Worm (Caenorhabditis elegans) whole organism, young adult: ENCODE results near the gene rab-7.

Experiments used
- B0035.1 ChIP-seq: sonication (generic microtip); optimal IDR thresholded peaks from 2 replicates; lab custom pipeline; 2016; ENCODE audit warnings: missing genetic modification characterization, mild to moderate bottlenecking, missing compliant biosample characterization, missing genotype, missing genetic modification reagents
- F37B4.10 ChIP-seq: fragments of 200-800 bp; sonication (Bioruptor generic); IDR thresholded peaks from 2 replicates; pipeline ENCODE4 v1.3.6; 2022; ENCODE audit warnings: missing genetic modification characterization, missing compliant biosample characterization
- K11D2.4 ChIP-seq: fragments of 200-800 bp; sonication (Bioruptor generic); IDR thresholded peaks from 2 replicates; pipeline ENCODE4 v1.3.6; 2022; ENCODE audit warnings: missing genetic modification reagents, missing genetic modification characterization, missing compliant biosample characterization
- T07F8.4 ChIP-seq: sonication (generic microtip); optimal IDR thresholded peaks from 2 replicates; lab custom pipeline; 2016; ENCODE audit warnings: mild to moderate bottlenecking, missing genetic modification characterization, moderate library complexity, missing compliant biosample characterization
- Y56A3A.18 ChIP-seq: fragments of 200-800 bp; sonication (Bioruptor generic); IDR thresholded peaks from 2 replicates; pipeline ENCODE4 v1.3.6; 2022; ENCODE audit warnings: missing genetic modification reagents, missing genetic modification characterization, missing compliant biosample characterization
- Y67H2A.10 ChIP-seq: fragments of 200-800 bp; sonication (Bioruptor generic); conservative IDR thresholded peaks from 2 replicates; pipeline ENCODE4 v1.3.6; 2022; ENCODE audit warnings: missing genetic modification reagents, missing genetic modification characterization, missing compliant biosample characterization
- athp-1 ChIP-seq: sonication (generic microtip); optimal IDR thresholded peaks from 2 replicates; lab custom pipeline; 2017; ENCODE audit warnings: mild to moderate bottlenecking, missing genetic modification characterization, missing compliant biosample characterization
- bed-1 ChIP-seq: fragments of 200-800 bp; sonication (Bioruptor generic); IDR thresholded peaks from 2 replicates; pipeline ENCODE4 v1.3.6; 2022; ENCODE audit warnings: missing genetic modification reagents, missing genetic modification characterization, missing compliant biosample characterization
- cebp-2 ChIP-seq: fragments of 200-800 bp; sonication (Bioruptor generic); IDR thresholded peaks from 2 replicates; pipeline ENCODE4 v1.3.6; 2022; ENCODE audit warnings: missing genetic modification characterization, missing compliant biosample characterization
- ceh-40 ChIP-seq: fragments of 200-800 bp; sonication (Bioruptor generic); IDR thresholded peaks from 2 replicates; pipeline ENCODE4 v1.3.6; 2022; ENCODE audit warnings: missing genetic modification characterization, missing compliant biosample characterization
- die-1 ChIP-seq: sonication (generic microtip); optimal IDR thresholded peaks from 2 replicates; lab custom pipeline; 2016; ENCODE audit warnings: missing genotype, mild to moderate bottlenecking, missing genetic modification characterization, missing compliant biosample characterization
- dox-1 ChIP-seq: fragments of 200-800 bp; sonication (Bioruptor generic); IDR thresholded peaks from 2 replicates; pipeline ENCODE4 v1.3.6; 2022; ENCODE audit warnings: missing genetic modification reagents, missing genetic modification characterization, missing compliant biosample characterization
- egrh-3 ChIP-seq: fragments of 200-800 bp; sonication (Bioruptor generic); IDR thresholded peaks from 2 replicates; pipeline ENCODE4 v1.3.6; 2022; ENCODE audit warnings: missing genetic modification reagents, missing genetic modification characterization, missing compliant biosample characterization
- hlh-26 ChIP-seq: fragments of 200-800 bp; sonication (Bioruptor generic); conservative IDR thresholded peaks from 2 replicates; pipeline ENCODE4 v1.3.6; 2022; ENCODE audit warnings: missing genetic modification reagents, missing genetic modification characterization, missing compliant biosample characterization
- hmg-1.2 ChIP-seq: fragments of 200-800 bp; sonication (Bioruptor generic); IDR thresholded peaks from 2 replicates; pipeline ENCODE4 v1.3.6; 2022; ENCODE audit warnings: missing genetic modification reagents, missing genetic modification characterization, missing compliant biosample characterization
- let-607 ChIP-seq, 2 experiments: fragments of 200-800 bp in 1 of 2; sonication (Bioruptor generic) in 1 of 2; sonication (generic microtip) in 1 of 2; optimal IDR thresholded peaks; 2 replicates each; lab custom pipeline; 2016 to 2018; ENCODE audit warnings: mild to moderate bottlenecking in 2 of 2, missing compliant biosample characterization in 2 of 2, missing genetic modification characterization in 2 of 2, moderate library complexity in 2 of 2, missing genotype in 1 of 2
- lin-26 ChIP-seq: fragments of 200-800 bp; sonication (Bioruptor generic); IDR thresholded peaks from 2 replicates; pipeline ENCODE4 v1.3.6; 2022; ENCODE audit warnings: missing genetic modification reagents, missing genetic modification characterization, missing compliant biosample characterization
- lin-40 ChIP-seq: sonication (generic microtip); optimal IDR thresholded peaks from 2 replicates; lab custom pipeline; 2016; ENCODE audit warnings: missing genetic modification characterization, mild to moderate bottlenecking, missing compliant biosample characterization, missing genotype, missing genetic modification reagents
- lin-54 ChIP-seq: fragments of 200-800 bp; sonication (Bioruptor generic); optimal IDR thresholded peaks from 2 replicates; lab custom pipeline; 2018; ENCODE audit warnings: mild to moderate bottlenecking, missing genetic modification characterization, missing compliant biosample characterization
- lsl-1 ChIP-seq: fragments of 200-800 bp; sonication (Bioruptor generic); optimal IDR thresholded peaks from 2 replicates; lab custom pipeline; 2018; ENCODE audit warnings: mild to moderate bottlenecking, missing genetic modification characterization, moderate library complexity, missing compliant biosample characterization
- lsy-27 ChIP-seq: sonication (generic microtip); optimal IDR thresholded peaks from 2 replicates; lab custom pipeline; 2017; ENCODE audit warnings: missing genetic modification characterization, mild to moderate bottlenecking, missing compliant biosample characterization, antibody characterized with exemption, missing genotype, borderline replicate concordance; ENCODE audit not compliant: insufficient read depth
- madf-10 ChIP-seq: sonication (generic microtip); optimal IDR thresholded peaks from 2 replicates; lab custom pipeline; 2016; ENCODE audit warnings: mild to moderate bottlenecking, missing genetic modification characterization, missing compliant biosample characterization
- nfya-1 ChIP-seq: sonication (generic microtip); optimal IDR thresholded peaks from 2 replicates; lab custom pipeline; 2017; ENCODE audit warnings: antibody characterized with exemption, missing compliant biosample characterization, missing genetic modification characterization, borderline replicate concordance; ENCODE audit not compliant: insufficient read depth
- nfya-2 ChIP-seq: fragments of 200-800 bp; sonication (Bioruptor generic); IDR thresholded peaks from 2 replicates; pipeline ENCODE4 v1.3.6; 2022; ENCODE audit warnings: missing genetic modification reagents, missing genetic modification characterization, missing compliant biosample characterization
- nfyb-1 ChIP-seq: fragments of 200-800 bp; sonication (Bioruptor generic); IDR thresholded peaks from 2 replicates; pipeline ENCODE4 v1.3.6; 2022; ENCODE audit warnings: missing genetic modification reagents, missing genetic modification characterization, missing compliant biosample characterization
- nhr-120 ChIP-seq: fragments of 200-800 bp; sonication (Bioruptor generic); IDR thresholded peaks from 2 replicates; pipeline ENCODE4 v1.3.6; 2022; ENCODE audit warnings: missing genetic modification characterization, missing compliant biosample characterization
- pbrm-1 ChIP-seq: fragments of 200-800 bp; sonication (Bioruptor generic); IDR thresholded peaks from 2 replicates; pipeline ENCODE4 v1.3.6; 2022; ENCODE audit warnings: missing genetic modification reagents, missing genetic modification characterization, missing compliant biosample characterization
- pha-4 ChIP-seq: fragments of 150-350 bp; sonication (generic microtip); optimal IDR thresholded peaks from 2 replicates; lab custom pipeline; 2014; ENCODE audit warnings: missing biosample characterization, missing genetic modification reagents, missing genetic modification characterization
- rcor-1 ChIP-seq: fragments of 200-800 bp; sonication (Bioruptor generic); IDR thresholded peaks from 2 replicates; pipeline ENCODE4 v1.3.6; 2022; ENCODE audit warnings: missing genetic modification reagents, missing genetic modification characterization, missing compliant biosample characterization
- repo-1 ChIP-seq: sonication (generic microtip); optimal IDR thresholded peaks from 2 replicates; lab custom pipeline; 2017; ENCODE audit warnings: mild to moderate bottlenecking, missing genetic modification characterization, missing compliant biosample characterization
- sdz-38 ChIP-seq: sonication (generic microtip); optimal IDR thresholded peaks from 2 replicates; lab custom pipeline; 2016; ENCODE audit warnings: missing genotype, missing genetic modification characterization, missing compliant biosample characterization
- snpc-1.3 ChIP-seq: sonication (generic microtip); optimal IDR thresholded peaks from 2 replicates; lab custom pipeline; 2017; ENCODE audit warnings: missing genetic modification characterization, mild to moderate bottlenecking, missing compliant biosample characterization, antibody characterized with exemption, moderate library complexity, missing genotype, missing genetic modification reagents; ENCODE audit not compliant: insufficient read depth
- somi-1 ChIP-seq: fragments of 200-800 bp; sonication (Bioruptor generic); optimal IDR thresholded peaks from 2 replicates; lab custom pipeline; 2018; ENCODE audit warnings: mild to moderate bottlenecking, missing genetic modification characterization, missing compliant biosample characterization
- zfh-2 ChIP-seq: fragments of 200-800 bp; sonication (Bioruptor generic); conservative IDR thresholded peaks from 2 replicates; pipeline ENCODE4 v1.3.6; 2022; ENCODE audit warnings: missing genetic modification reagents, missing genetic modification characterization, missing compliant biosample characterization
- ztf-25 ChIP-seq: fragments of 200-800 bp; sonication (Bioruptor generic); IDR thresholded peaks from 2 replicates; pipeline ENCODE4 v1.3.6; 2022; ENCODE audit warnings: missing genetic modification reagents, missing genetic modification characterization, missing compliant biosample characterization
- ztf-3 ChIP-seq: fragments of 200-800 bp; sonication (Bioruptor generic); optimal IDR thresholded peaks from 2 replicates; lab custom pipeline; 2018; ENCODE audit warnings: mild to moderate bottlenecking, missing genetic modification characterization, missing compliant biosample characterization

Gene rab-7

ce11 chrII:11916945-11917344, 49.8 kb downstream of the rab-7 start:
- TF ChIP-seq ceh-40 (GFP tag; lab: Robert Waterston, UW) (no peak), nfyb-1 (GFP tag; lab: Robert Waterston, UW) (no peak), K11D2.4 (GFP tag; lab: Robert Waterston, UW) (0 out of 2 replicates have a peak, but pooled peaks have one; percentile 19), lsy-27 (tag; lab: Kevin White, UChicago) (no peak), zfh-2 (peak; percentile 79), nfya-2 (GFP tag; lab: Robert Waterston, UW) (no peak), egrh-3 (GFP tag; lab: Robert Waterston, UW) (peak; percentile 33; the same call in 1 of the 2 replicates), ztf-3 (GFP tag; lab: Kevin White, UChicago) (no peak), snpc-1.3 (tag; lab: Kevin White, UChicago) (no peak), die-1 (no peak), B0035.1 (tag; lab: Kevin White, UChicago) (no peak), lin-40 (tag; lab: Kevin White, UChicago) (no peak), pha-4 (no peak), Y56A3A.18 (no peak), bed-1 (GFP tag; lab: Robert Waterston, UW) (no peak), athp-1 (tag; lab: Kevin White, UChicago) (no peak), let-607 (tag; optimal IDR thresholded peaks at IDR 0.05; lab: Kevin White, UChicago) (peak in 1 of 2 experiments; percentile 17), ztf-25 (GFP tag; lab: Robert Waterston, UW) (no peak), repo-1 (tag; lab: Kevin White, UChicago) (peak; percentile 12), Y67H2A.10 (no peak), madf-10 (tag; lab: Kevin White, UChicago) (no peak), sdz-38 (tag; lab: Kevin White, UChicago) (no peak), F37B4.10 (GFP tag; lab: Robert Waterston, UW) (peak; percentile 63; the same call in 1 of the 2 replicates), nfya-1 (no peak), rcor-1 (GFP tag; lab: Robert Waterston, UW) (no peak)

- TF ChIP-seq lsl-1 (GFP tag; lab: Kevin White, UChicago) = peak; percentile 43
- TF ChIP-seq F37B4.10 (GFP tag; lab: Robert Waterston, UW) = no peak
- TF ChIP-seq hmg-1.2 (GFP tag; lab: Robert Waterston, UW) = 0 out of 2 replicates have a peak, but pooled peaks have one; percentile 24
- TF ChIP-seq die-1 = peak; percentile 27
- TF ChIP-seq hlh-26 (GFP tag; lab: Robert Waterston, UW) = no peak
- no peak for TF ChIP-seq cebp-2 (GFP tag; lab: Robert Waterston, UW)
- TF ChIP-seq pbrm-1 (GFP tag; lab: Robert Waterston, UW) = peak; percentile 47; the same call in 1 of the 2 replicates
- peak; percentile 27 for TF ChIP-seq T07F8.4 (tag; lab: Kevin White, UChicago)
- no peak for TF ChIP-seq nhr-120 (GFP tag; lab: Robert Waterston, UW)
- no peak for TF ChIP-seq somi-1
- TF ChIP-seq lin-54 (GFP tag; lab: Kevin White, UChicago) = peak; percentile 12
- peak; percentile 65 for TF ChIP-seq lin-26 (GFP tag; lab: Robert Waterston, UW)
- TF ChIP-seq dox-1 (GFP tag; lab: Robert Waterston, UW) = 0 out of 2 replicates have a peak, but pooled peaks have one; percentile 15
Observed at ce11 chrII:11916555-11916941, 50.2 kb downstream of the rab-7 start.
